Worm (Caenorhabditis elegans) whole organism, young adult: ENCODE measurements around the gene ckb-1.

ENCODE experiments used
- B0261.1 ChIP-seq: sonication (generic microtip); optimal IDR thresholded peaks from 2 replicates; lab custom pipeline; 2016; ENCODE audit warnings: mild to moderate bottlenecking, missing genetic modification characterization, moderate library complexity, missing compliant biosample characterization
- C06A6.2 ChIP-seq: fragments of 200-800 bp; sonication (Bioruptor generic); conservative IDR thresholded peaks from 2 replicates; pipeline ENCODE4 v1.3.6; 2022; ENCODE audit warnings: missing genetic modification characterization, missing compliant biosample characterization
- F10E7.11 ChIP-seq: sonication (generic microtip); optimal IDR thresholded peaks from 2 replicates; lab custom pipeline; 2017; ENCODE audit warnings: mild to moderate bottlenecking, missing genetic modification characterization, moderate library complexity, missing compliant biosample characterization
- F22D6.2 ChIP-seq: sonication (generic microtip); optimal IDR thresholded peaks from 2 replicates; lab custom pipeline; 2016; ENCODE audit warnings: mild to moderate bottlenecking, missing genetic modification characterization, missing compliant biosample characterization
- F52B5.7 ChIP-seq: sonication (generic microtip); optimal IDR thresholded peaks from 2 replicates; lab custom pipeline; 2016; ENCODE audit warnings: mild to moderate bottlenecking, missing genetic modification characterization, missing compliant biosample characterization
- Y67H2A.10 ChIP-seq: fragments of 200-800 bp; sonication (Bioruptor generic); conservative IDR thresholded peaks from 2 replicates; pipeline ENCODE4 v1.3.6; 2022; ENCODE audit warnings: missing genetic modification reagents, missing genetic modification characterization, missing compliant biosample characterization
- ZK185.1 ChIP-seq: sonication (generic microtip); optimal IDR thresholded peaks from 2 replicates; lab custom pipeline; 2016; ENCODE audit warnings: mild to moderate bottlenecking, missing genetic modification characterization, missing compliant biosample characterization; ENCODE audit not compliant: poor library complexity, severe bottlenecking
- aptf-2 ChIP-seq: fragments of 200-800 bp; sonication (Bioruptor generic); conservative IDR thresholded peaks from 2 replicates; pipeline ENCODE4 v1.3.6; 2022; ENCODE audit warnings: missing genetic modification reagents, missing genetic modification characterization, missing compliant biosample characterization
- attf-3 ChIP-seq: fragments of 200-800 bp; sonication (Bioruptor generic); conservative IDR thresholded peaks from 2 replicates; pipeline ENCODE4 v1.3.6; 2022; ENCODE audit warnings: missing genetic modification reagents, missing genetic modification characterization, missing compliant biosample characterization
- bed-1 ChIP-seq: fragments of 200-800 bp; sonication (Bioruptor generic); IDR thresholded peaks from 2 replicates; pipeline ENCODE4 v1.3.6; 2022; ENCODE audit warnings: missing genetic modification reagents, missing genetic modification characterization, missing compliant biosample characterization
- cebp-1 ChIP-seq, 2 experiments: fragments of 200-800 bp in 1 of 2; sonication (Bioruptor generic) in 1 of 2; sonication (generic microtip) in 1 of 2; IDR thresholded peaks in 1 of 2; optimal IDR thresholded peaks in 1 of 2; 2 replicates each; pipeline versions ENCODE4 v1.3.6 to Lab custom; 2017 to 2022; ENCODE audit warnings: missing compliant biosample characterization in 2 of 2, missing genetic modification characterization in 2 of 2, mild to moderate bottlenecking in 1 of 2, missing genetic modification reagents in 1 of 2, moderate library complexity in 1 of 2
- cebp-2 ChIP-seq: fragments of 200-800 bp; sonication (Bioruptor generic); IDR thresholded peaks from 2 replicates; pipeline ENCODE4 v1.3.6; 2022; ENCODE audit warnings: missing genetic modification characterization, missing compliant biosample characterization
- ceh-100 ChIP-seq: fragments of 200-800 bp; sonication (Bioruptor generic); IDR thresholded peaks from 2 replicates; pipeline ENCODE4 v1.3.6; 2022; ENCODE audit warnings: missing genetic modification reagents, missing genetic modification characterization, missing compliant biosample characterization
- ceh-27 ChIP-seq: fragments of 200-800 bp; sonication (Bioruptor generic); optimal IDR thresholded peaks from 2 replicates; lab custom pipeline; 2018; ENCODE audit warnings: mild to moderate bottlenecking, missing genetic modification characterization, moderate library complexity, missing compliant biosample characterization
- ceh-58 ChIP-seq: fragments of 200-800 bp; sonication (Bioruptor generic); IDR thresholded peaks from 2 replicates; pipeline ENCODE4 v1.3.6; 2022; ENCODE audit warnings: missing genetic modification characterization, missing compliant biosample characterization
- dpff-1 ChIP-seq: sonication (generic microtip); optimal IDR thresholded peaks from 2 replicates; lab custom pipeline; 2017; ENCODE audit warnings: mild to moderate bottlenecking, missing genetic modification characterization, missing compliant biosample characterization
- egl-44 ChIP-seq: fragments of 200-800 bp; sonication (Bioruptor generic); IDR thresholded peaks from 2 replicates; pipeline ENCODE4 v1.3.6; 2022; ENCODE audit warnings: missing genetic modification reagents, missing genetic modification characterization, missing compliant biosample characterization
- ets-4 ChIP-seq: fragments of 200-800 bp; sonication (Bioruptor generic); optimal IDR thresholded peaks from 2 replicates; lab custom pipeline; 2018; ENCODE audit warnings: mild to moderate bottlenecking, missing genetic modification characterization, missing compliant biosample characterization
- him-1 ChIP-seq: sonication (generic microtip); optimal IDR thresholded peaks from 2 replicates; lab custom pipeline; 2016; ENCODE audit warnings: missing genotype, missing genetic modification reagents, missing genetic modification characterization, missing compliant biosample characterization
- hmg-1.2 ChIP-seq: fragments of 200-800 bp; sonication (Bioruptor generic); IDR thresholded peaks from 2 replicates; pipeline ENCODE4 v1.3.6; 2022; ENCODE audit warnings: missing genetic modification reagents, missing genetic modification characterization, missing compliant biosample characterization
- lag-1 ChIP-seq: fragments of 200-800 bp; sonication (Bioruptor generic); IDR thresholded peaks from 2 replicates; pipeline ENCODE4 v1.3.6; 2022; ENCODE audit warnings: missing genetic modification reagents, missing genetic modification characterization, missing compliant biosample characterization
- lin-26 ChIP-seq: fragments of 200-800 bp; sonication (Bioruptor generic); IDR thresholded peaks from 2 replicates; pipeline ENCODE4 v1.3.6; 2022; ENCODE audit warnings: missing genetic modification reagents, missing genetic modification characterization, missing compliant biosample characterization
- madf-10 ChIP-seq: sonication (generic microtip); optimal IDR thresholded peaks from 2 replicates; lab custom pipeline; 2016; ENCODE audit warnings: mild to moderate bottlenecking, missing genetic modification characterization, missing compliant biosample characterization
- madf-6 ChIP-seq: fragments of 200-800 bp; sonication (Bioruptor generic); IDR thresholded peaks from 2 replicates; pipeline ENCODE4 v1.3.6; 2022; ENCODE audit warnings: missing genetic modification reagents, missing genetic modification characterization, missing compliant biosample characterization
- mes-4 ChIP-seq: sonication (generic microtip); optimal IDR thresholded peaks from 2 replicates; lab custom pipeline; 2016; ENCODE audit warnings: missing genotype, missing genetic modification characterization, missing compliant biosample characterization
- nfyb-1 ChIP-seq: fragments of 200-800 bp; sonication (Bioruptor generic); IDR thresholded peaks from 2 replicates; pipeline ENCODE4 v1.3.6; 2022; ENCODE audit warnings: missing genetic modification reagents, missing genetic modification characterization, missing compliant biosample characterization
- nhr-120 ChIP-seq: fragments of 200-800 bp; sonication (Bioruptor generic); IDR thresholded peaks from 2 replicates; pipeline ENCODE4 v1.3.6; 2022; ENCODE audit warnings: missing genetic modification characterization, missing compliant biosample characterization
- nhr-179 ChIP-seq: sonication (generic microtip); optimal IDR thresholded peaks from 2 replicates; lab custom pipeline; 2016; ENCODE audit warnings: mild to moderate bottlenecking, missing genetic modification characterization, missing compliant biosample characterization
- nhr-27 ChIP-seq: fragments of 200-800 bp; sonication (Bioruptor generic); optimal IDR thresholded peaks from 2 replicates; lab custom pipeline; 2018; ENCODE audit warnings: mild to moderate bottlenecking, missing genetic modification characterization, moderate library complexity, missing compliant biosample characterization
- repo-1 ChIP-seq: sonication (generic microtip); optimal IDR thresholded peaks from 2 replicates; lab custom pipeline; 2017; ENCODE audit warnings: mild to moderate bottlenecking, missing genetic modification characterization, missing compliant biosample characterization
- rpc-1 ChIP-seq, 2 experiments: fragments of 150-350 bp in 1 of 2; sonication (generic microtip) in 1 of 2; optimal IDR thresholded peaks; 2 replicates each; lab custom pipeline; 2014 to 2018; ENCODE audit warnings: missing biosample characterization in 1 of 2, missing genetic modification characterization in 1 of 2, missing genetic modification reagents in 1 of 2, missing genotype in 1 of 2
- snpc-3.4 ChIP-seq: sonication (generic microtip); optimal IDR thresholded peaks from 2 replicates; lab custom pipeline; 2017; ENCODE audit warnings: missing genetic modification characterization, mild to moderate bottlenecking, missing compliant biosample characterization, antibody characterized with exemption, moderate library complexity, missing genotype, missing genetic modification reagents
- somi-1 ChIP-seq: fragments of 200-800 bp; sonication (Bioruptor generic); optimal IDR thresholded peaks from 2 replicates; lab custom pipeline; 2018; ENCODE audit warnings: mild to moderate bottlenecking, missing genetic modification characterization, missing compliant biosample characterization
- tlf-1 ChIP-seq: fragments of 200-800 bp; sonication (Bioruptor generic); optimal IDR thresholded peaks from 2 replicates; lab custom pipeline; 2018; ENCODE audit warnings: mild to moderate bottlenecking, missing genetic modification characterization, missing compliant biosample characterization
- ztf-22 ChIP-seq: fragments of 200-800 bp; sonication (Bioruptor generic); optimal IDR thresholded peaks from 2 replicates; lab custom pipeline; 2018; ENCODE audit warnings: mild to moderate bottlenecking, missing genetic modification characterization, moderate library complexity, missing compliant biosample characterization

The ckb-1 gene

ce11 chrIII:4343070-4343469 is 22.0 kb upstream of the ckb-1 start, which contains the start of the genes B0285.3 and lcmt-1 (continued):
- TF ChIP-seq nhr-179 (tag; lab: Kevin White, UChicago) (no peak), ceh-58 (GFP tag; lab: Robert Waterston, UW) (no peak), egl-44 (GFP tag; lab: Robert Waterston, UW) (no peak), attf-3 (no peak), rpc-1 (optimal IDR thresholded peaks at IDR 0.05; lab: Kevin White, UChicago) (no peak), rpc-1 (tag; optimal IDR thresholded peaks at IDR 0.05; lab: Kevin White, UChicago) (no peak), ZK185.1 (tag; lab: Kevin White, UChicago) (peak; percentile 82), dpff-1 (no peak), madf-6 (GFP tag; lab: Robert Waterston, UW) (peak; percentile 20; the same call in 1 of the 2 replicates)

ce11 chrIII:4345034-4345433 is 20.0 kb upstream of the ckb-1 start, which contains the start of gene hse-5:
Gene hse-5, plus strand, starts transcription at chrIII:4345334.
- TF ChIP-seq dpff-1 (no peak), ceh-27 (GFP tag; lab: Kevin White, UChicago) (no peak), C06A6.2 (GFP tag; lab: Robert Waterston, UW) (no peak), repo-1 (no peak), bed-1 (GFP tag; lab: Robert Waterston, UW) (no peak), lag-1 (GFP tag; lab: Robert Waterston, UW) (no peak)

ce11 chrIII:4349799-4350198 is 15.3 kb upstream of the ckb-1 start, which contains the start of gene B0285.6:
Gene B0285.6, plus strand, starts transcription at chrIII:4350099.
- TF ChIP-seq nfyb-1 (GFP tag; lab: Robert Waterston, UW) (no peak), snpc-3.4 (tag; lab: Kevin White, UChicago) (no peak), madf-10 (tag; lab: Kevin White, UChicago) (no peak), cebp-2 (GFP tag; lab: Robert Waterston, UW) (no peak), him-1 (tag; lab: Kevin White, UChicago) (no peak), aptf-2 (GFP tag; lab: Robert Waterston, UW) (no peak), cebp-1 (GFP tag; IDR thresholded peaks at IDR 0.05; lab: Robert Waterston, UW) (no peak), cebp-1 (tag; optimal IDR thresholded peaks at IDR 0.05; lab: Kevin White, UChicago) (no peak)

ce11 chrIII:4356384-4356783 is 8.7 kb upstream of the ckb-1 start, which contains the start of gene mnp-1:
Gene mnp-1, plus strand, starts transcription at chrIII:4356594.
- TF ChIP-seq ets-4 (GFP tag; lab: Kevin White, UChicago) = no peak
- no peak for TF ChIP-seq mes-4 (tag; lab: Kevin White, UChicago)
- no peak for TF ChIP-seq F52B5.7 (tag; lab: Kevin White, UChicago)
- TF ChIP-seq lin-26 (GFP tag; lab: Robert Waterston, UW) = no peak
- no peak for TF ChIP-seq hmg-1.2 (GFP tag; lab: Robert Waterston, UW)
- TF ChIP-seq nhr-120 (GFP tag; lab: Robert Waterston, UW) = no peak
- TF ChIP-seq nhr-27 (tag; lab: Kevin White, UChicago) = no peak
- TF ChIP-seq F10E7.11 (tag; lab: Kevin White, UChicago) = no peak
- TF ChIP-seq Y67H2A.10 (GFP tag; lab: Robert Waterston, UW) = no peak
- TF ChIP-seq F22D6.2 (tag; lab: Kevin White, UChicago) = no peak
- no peak for TF ChIP-seq tlf-1 (GFP tag; lab: Kevin White, UChicago)
- TF ChIP-seq B0261.1 (tag; lab: Kevin White, UChicago) = no peak
- TF ChIP-seq ceh-100 (GFP tag; lab: Robert Waterston, UW) = no peak
- TF ChIP-seq ztf-22 (GFP tag; lab: Kevin White, UChicago) = no peak
- TF ChIP-seq somi-1 = no peak
- TF ChIP-seq, all 124 proteins: peak for 0
